Fruit fly (Drosophila melanogaster) whole organism, embryonic: ENCODE results near the gene CG5727.
A peak's percentile ranks its signal among the peaks of the same experiment; 100 is the strongest.

Experiments
- Aef1 ChIP-seq: fragments of 200-800 bp; sonication (Bioruptor generic); IDR thresholded peaks from 3 replicates; pipeline ENCODE4 v1.3.6; 2022; ENCODE audit warnings: missing biosample characterization, missing genetic modification characterization
- Atf6 ChIP-seq: fragments of 200-800 bp; sonication (Bioruptor generic); IDR thresholded peaks from 2 replicates; pipeline ENCODE4 v1.3.6; 2022; ENCODE audit warnings: missing biosample characterization, missing genetic modification characterization
- Bdp1 ChIP-seq: fragments of 200-800 bp; sonication (Bioruptor generic); optimal IDR thresholded peaks from 3 replicates; lab custom pipeline; 2016; ENCODE audit warnings: missing biosample characterization, missing genetic modification characterization
- CG10267 ChIP-seq: fragments of 200-800 bp; sonication (Bioruptor generic); optimal IDR thresholded peaks from 2 replicates; lab custom pipeline; 2018; ENCODE audit warnings: missing biosample characterization, mild to moderate bottlenecking, missing genetic modification characterization, moderate library complexity
- CG11696 ChIP-seq: fragments of 200-800 bp; sonication (Bioruptor generic); IDR thresholded peaks from 2 replicates; pipeline ENCODE4 v1.3.6; 2022; ENCODE audit warnings: missing biosample characterization, missing genetic modification characterization
- CG15269 ChIP-seq: fragments of 200-800 bp; sonication (Bioruptor generic); optimal IDR thresholded peaks from 2 replicates; lab custom pipeline; 2018; ENCODE audit warnings: missing biosample characterization, mild to moderate bottlenecking, missing genetic modification characterization, moderate library complexity
- CG17186 ChIP-seq: fragments of 200-800 bp; sonication (Bioruptor generic); optimal IDR thresholded peaks from 3 replicates; lab custom pipeline; 2017; ENCODE audit warnings: missing biosample characterization, missing genetic modification reagents, missing genetic modification characterization
- CG17328 ChIP-seq: fragments of 200-800 bp; sonication (Bioruptor generic); IDR thresholded peaks from 2 replicates; pipeline ENCODE4 v1.3.6; 2022; ENCODE audit warnings: missing biosample characterization, missing genetic modification characterization
- CG17829 ChIP-seq: fragments of 200-800 bp; optimal IDR thresholded peaks from 2 replicates; lab custom pipeline; 2019; ENCODE audit warnings: missing biosample characterization, mild to moderate bottlenecking, missing genetic modification characterization, moderate library complexity
- CG34376 ChIP-seq: fragments of 200-800 bp; sonication (Bioruptor generic); optimal IDR thresholded peaks from 2 replicates; lab custom pipeline; 2018; ENCODE audit warnings: missing biosample characterization, mild to moderate bottlenecking, missing genetic modification characterization
- CG34422 ChIP-seq: fragments of 200-800 bp; sonication (Bioruptor generic); IDR thresholded peaks from 3 replicates; pipeline ENCODE4 v1.3.6; 2022; ENCODE audit warnings: missing biosample characterization, missing genetic modification characterization
- CG42726 ChIP-seq: fragments of 200-800 bp; sonication (Bioruptor generic); IDR thresholded peaks from 2 replicates; pipeline ENCODE4 v1.3.6; 2022; ENCODE audit warnings: missing biosample characterization, missing genetic modification characterization; ENCODE audit not compliant: partially characterized antibody
- CG4424 ChIP-seq: fragments of 200-800 bp; sonication (Bioruptor generic); optimal IDR thresholded peaks from 3 replicates; lab custom pipeline; 2016; ENCODE audit warnings: missing biosample characterization, missing genetic modification characterization
- CG4854 ChIP-seq: fragments of 200-800 bp; sonication (Bioruptor generic); optimal IDR thresholded peaks from 2 replicates; lab custom pipeline; 2016; ENCODE audit warnings: missing biosample characterization, missing genetic modification characterization, inconsistent platforms
- CG5245 ChIP-seq: fragments of 200-800 bp; sonication (Bioruptor generic); optimal IDR thresholded peaks from 3 replicates; lab custom pipeline; 2016; ENCODE audit warnings: missing biosample characterization, missing genetic modification characterization
- CG7357 ChIP-seq: fragments of 200-800 bp; sonication (Bioruptor generic); IDR thresholded peaks from 3 replicates; pipeline ENCODE4 v1.3.6; 2022; ENCODE audit warnings: missing biosample characterization, missing genetic modification characterization
- CG7745 ChIP-seq: fragments of 200-800 bp; sonication (Bioruptor generic); optimal IDR thresholded peaks from 2 replicates; lab custom pipeline; 2018; ENCODE audit warnings: missing biosample characterization, mild to moderate bottlenecking, missing genetic modification characterization, moderate library complexity
- CG7963 ChIP-seq: fragments of 200-800 bp; sonication (Bioruptor generic); IDR thresholded peaks from 3 replicates; pipeline ENCODE4 v1.3.6; 2022; ENCODE audit warnings: missing biosample characterization, missing genetic modification characterization; ENCODE audit not compliant: partially characterized antibody
- CG8281 ChIP-seq: fragments of 200-800 bp; sonication (Bioruptor generic); optimal IDR thresholded peaks from 2 replicates; lab custom pipeline; 2018; ENCODE audit warnings: missing biosample characterization, mild to moderate bottlenecking, missing genetic modification characterization, moderate library complexity
- CG9797 ChIP-seq: fragments of 200-800 bp; sonication (Bioruptor generic); optimal IDR thresholded peaks from 3 replicates; lab custom pipeline; 2018; ENCODE audit warnings: missing biosample characterization, mild to moderate bottlenecking, missing genetic modification characterization
- E2f2 ChIP-seq: fragments of 200-800 bp; sonication (Bioruptor generic); IDR thresholded peaks from 2 replicates; pipeline ENCODE4 v1.3.6; 2022; ENCODE audit warnings: missing biosample characterization, missing genetic modification characterization
- Ets97D ChIP-seq: fragments of 200-800 bp; sonication (Bioruptor generic); optimal IDR thresholded peaks from 3 replicates; lab custom pipeline; 2016; ENCODE audit warnings: missing biosample characterization, missing genetic modification characterization
- HLH4C ChIP-seq: fragments of 200-800 bp; sonication (Bioruptor generic); IDR thresholded peaks from 3 replicates; pipeline ENCODE4 v1.3.6; 2022; ENCODE audit warnings: missing biosample characterization, missing genetic modification characterization; ENCODE audit not compliant: partially characterized antibody
- HmgZ ChIP-seq: fragments of 200-800 bp; sonication (Bioruptor generic); optimal IDR thresholded peaks from 2 replicates; lab custom pipeline; 2018; ENCODE audit warnings: missing biosample characterization, mild to moderate bottlenecking, missing genetic modification characterization
- Hr78 ChIP-seq, 2 experiments: fragments of 200-800 bp in 1 of 2; fragments of >200 bp in 1 of 2; sonication (Bioruptor generic) in 1 of 2; optimal IDR thresholded peaks; 2 replicates each; lab custom pipeline; 2017 to 2019; ENCODE audit warnings: missing biosample characterization in 2 of 2, missing genetic modification characterization in 2 of 2, mild to moderate bottlenecking in 1 of 2, moderate library complexity in 1 of 2
- Lhr ChIP-seq: fragments of 200-800 bp; sonication (Bioruptor generic); optimal IDR thresholded peaks from 3 replicates; lab custom pipeline; 2017; ENCODE audit warnings: mild to moderate bottlenecking, missing biosample characterization, missing genetic modification reagents, missing genetic modification characterization
- Med ChIP-seq: fragments of 200-800 bp; sonication (Bioruptor generic); peaks from one replicate; lab custom pipeline; 2016; ENCODE audit warnings: missing biosample characterization, missing genetic modification characterization, mild to moderate bottlenecking, inconsistent platforms, moderate library complexity
- NC2β ChIP-seq: fragments of 200-800 bp; sonication (Bioruptor generic); optimal IDR thresholded peaks from 2 replicates; lab custom pipeline; 2016; ENCODE audit warnings: missing biosample characterization, missing genetic modification characterization
- YL-1 ChIP-seq: fragments of 200-800 bp; sonication (Bioruptor generic); optimal IDR thresholded peaks from 3 replicates; lab custom pipeline; 2017; ENCODE audit warnings: missing biosample characterization, mild to moderate bottlenecking, missing genetic modification characterization
- ato ChIP-seq: fragments of 200-800 bp; sonication (Bioruptor generic); IDR thresholded peaks from 2 replicates; pipeline ENCODE4 v1.3.6; 2022; ENCODE audit warnings: missing biosample characterization, missing genetic modification characterization; ENCODE audit not compliant: partially characterized antibody
- gfzf ChIP-seq: fragments of 200-800 bp; sonication (Bioruptor generic); optimal IDR thresholded peaks from 2 replicates; lab custom pipeline; 2016; ENCODE audit warnings: missing biosample characterization, mild to moderate bottlenecking, missing genetic modification characterization, moderate library complexity
- nerfin-2 ChIP-seq: fragments of 200-800 bp; sonication (Bioruptor generic); IDR thresholded peaks from 2 replicates; pipeline ENCODE4 v1.3.6; 2022; ENCODE audit warnings: missing biosample characterization, missing genetic modification characterization; ENCODE audit not compliant: partially characterized antibody
- nmo ChIP-seq: fragments of 200-800 bp; sonication (Bioruptor generic); optimal IDR thresholded peaks from 2 replicates; lab custom pipeline; 2018; ENCODE audit warnings: missing biosample characterization, mild to moderate bottlenecking, missing genetic modification characterization, moderate library complexity
- pfk ChIP-seq: fragments of 200-800 bp; sonication (Bioruptor generic); optimal IDR thresholded peaks from 2 replicates; lab custom pipeline; 2018; ENCODE audit warnings: missing biosample characterization, mild to moderate bottlenecking, missing genetic modification characterization, moderate library complexity
- pita ChIP-seq: fragments of 200-800 bp; sonication (Bioruptor generic); optimal IDR thresholded peaks from 2 replicates; lab custom pipeline; 2017; ENCODE audit warnings: missing biosample characterization, mild to moderate bottlenecking, missing genetic modification characterization
- sd ChIP-seq: fragments of 200-800 bp; sonication (Bioruptor generic); optimal IDR thresholded peaks from 3 replicates; lab custom pipeline; 2018; ENCODE audit warnings: missing biosample characterization, mild to moderate bottlenecking, missing genetic modification characterization, moderate library complexity
- sim ChIP-seq: fragments of 200-800 bp; sonication (Bioruptor generic); IDR thresholded peaks from 2 replicates; pipeline ENCODE4 v1.3.6; 2022; ENCODE audit warnings: missing biosample characterization, missing genetic modification characterization
- stwl ChIP-seq: fragments of 200-800 bp; sonication (Bioruptor generic); optimal IDR thresholded peaks from 3 replicates; lab custom pipeline; 2018; ENCODE audit warnings: missing biosample characterization, mild to moderate bottlenecking, missing genetic modification characterization, moderate library complexity
- trem ChIP-seq: fragments of 200-800 bp; optimal IDR thresholded peaks from 3 replicates; lab custom pipeline; 2019; ENCODE audit warnings: missing biosample characterization, mild to moderate bottlenecking, missing genetic modification characterization, moderate library complexity

CG5727 gene

DNA sequence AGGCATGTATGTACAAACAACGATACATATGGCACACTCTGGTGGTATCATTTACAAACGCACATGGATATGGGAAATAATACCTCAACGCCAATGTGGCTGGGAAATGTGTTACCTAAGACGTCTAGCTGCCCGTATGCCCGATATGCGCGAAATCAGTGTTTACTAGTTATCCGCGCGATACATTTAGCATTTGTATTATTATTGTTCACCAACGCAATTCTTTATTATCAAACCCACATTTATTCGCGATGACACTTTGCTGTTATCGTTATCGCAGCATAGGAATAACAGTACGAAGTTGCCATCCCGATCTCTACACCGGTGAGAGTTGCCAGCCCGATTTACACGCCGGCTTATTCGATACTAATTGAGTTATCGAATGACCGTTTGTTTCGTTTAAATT, 36.3 kb upstream of the CG5727 start, which contains the start of gene chico (continued):
- peak; percentile 58; the same call in 1 of the 2 replicates for TF ChIP-seq nerfin-2 (GFP tag; lab: Robert Waterston, UW)
- peak; percentile 29 for TF ChIP-seq CG4424 (GFP tag; lab: Kevin White, UChicago)
- TF ChIP-seq NC2β = peak; percentile 15
- 0 out of 2 replicates have a peak, but pooled peaks have one; percentile 12 for TF ChIP-seq Atf6 (GFP tag; lab: Robert Waterston, UW)
- TF ChIP-seq CG4854 = peak; percentile 4
- peak; percentile 82 for TF ChIP-seq sd (tag; lab: Kevin White, UChicago)
- no peak for TF ChIP-seq sim (GFP tag; lab: Robert Waterston, UW)
- no peak for TF ChIP-seq CG8281 (tag; lab: Kevin White, UChicago)
- TF ChIP-seq CG7357 (GFP tag; lab: Robert Waterston, UW) = no peak
- peak; percentile 17 for TF ChIP-seq CG17186 (GFP tag; lab: Kevin White, UChicago)
- TF ChIP-seq pfk (GFP tag; lab: Kevin White, UChicago) = peak; percentile 68
- TF ChIP-seq Ets97D = peak; percentile 83
- peak; percentile 63 for TF ChIP-seq CG34376 (GFP tag; lab: Kevin White, UChicago)
- TF ChIP-seq pita (GFP tag; lab: Kevin White, UChicago) = no peak
- peak; percentile 62 for TF ChIP-seq YL-1 (GFP tag; lab: Kevin White, UChicago)
- TF ChIP-seq CG34422 (GFP tag; lab: Robert Waterston, UW) = peak; percentile 63; the same call in 1 of the 3 replicates
- TF ChIP-seq CG42726 = peak; percentile 35; the same call in 1 of the 2 replicates
- TF ChIP-seq CG15269 (tag; lab: Kevin White, UChicago) = no peak
- TF ChIP-seq Bdp1 (GFP tag; lab: Kevin White, UChicago) = no peak
- TF ChIP-seq Aef1 (GFP tag; lab: Robert Waterston, UW) = no peak
- peak; percentile 64 for TF ChIP-seq Lhr (GFP tag; lab: Kevin White, UChicago)
- TF ChIP-seq CG7745 (tag; lab: Kevin White, UChicago) = no peak
- TF ChIP-seq HLH4C (GFP tag; lab: Robert Waterston, UW) = peak; percentile 80
- peak; percentile 97 for TF ChIP-seq stwl
- TF ChIP-seq E2f2 = peak; percentile 74
- peak; percentile 63 for TF ChIP-seq nmo
- no peak for TF ChIP-seq CG5245 (GFP tag; lab: Kevin White, UChicago)
- peak; percentile 53 for TF ChIP-seq CG9797 (GFP tag; lab: Kevin White, UChicago)
- TF ChIP-seq CG10267 (tag; lab: Kevin White, UChicago) = peak; percentile 52
- TF ChIP-seq HmgZ = peak; percentile 51
- TF ChIP-seq trem (tag; lab: Kevin White, UChicago) = peak; percentile 80
- TF ChIP-seq CG7963 (GFP tag; lab: Robert Waterston, UW) = peak; percentile 26; the same call in 2 of the 3 replicates
- TF ChIP-seq Hr78 (GFP tag; optimal IDR thresholded peaks at IDR 0.05; lab: Kevin White, UChicago) = no peak
- TF ChIP-seq CG17829 (tag; lab: Kevin White, UChicago) = peak; percentile 53
- TF ChIP-seq gfzf = peak; percentile 38
- peak; percentile 55; the same call in 1 of the 2 replicates for TF ChIP-seq ato (GFP tag; lab: Robert Waterston, UW)
- TF ChIP-seq Med (GFP tag; lab: Kevin White, UChicago) = peak; percentile 83
- TF ChIP-seq CG11696 (GFP tag; lab: Robert Waterston, UW) = no peak
- no peak for TF ChIP-seq CG17328 (GFP tag; lab: Robert Waterston, UW)
